Worm (Caenorhabditis elegans) whole organism, midembryonic: ENCODE measurements around the gene B0244.5.

Source experiments
- T22C8.4 ChIP-seq: fragments of 200-800 bp; sonication (Bioruptor generic); IDR thresholded peaks from 2 replicates; pipeline ENCODE4 v1.3.6; 2022; ENCODE audit warnings: missing genetic modification characterization, missing compliant biosample characterization
- med-1 ChIP-seq: sonication (generic microtip); optimal IDR thresholded peaks from 2 replicates; lab custom pipeline; 2017; ENCODE audit warnings: missing genetic modification characterization, mild to moderate bottlenecking, missing compliant biosample characterization, antibody characterized with exemption, missing genetic modification reagents; ENCODE audit not compliant: insufficient read depth
- tab-1 ChIP-seq: fragments of 200-800 bp; sonication (Bioruptor generic); IDR thresholded peaks from 2 replicates; pipeline ENCODE4 v1.3.6; 2022; ENCODE audit warnings: missing genetic modification characterization, missing compliant biosample characterization

ce11 chrIII:5721888-5722287 is 22.8 kb upstream of the B0244.5 start:
- peak; percentile 18; the same call in 1 of the 2 replicates for TF ChIP-seq T22C8.4 (GFP tag; lab: Robert Waterston, UW)
- TF ChIP-seq med-1 (GFP tag; lab: Kevin White, UChicago) = no peak
- no peak for TF ChIP-seq tab-1 (GFP tag; lab: Robert Waterston, UW)
